Worm (Caenorhabditis elegans) whole organism, L1 larva: Measurements from ENCODE around the gene ceh-32.

ENCODE experiments used
- F16B12.6 ChIP-seq: fragments of 150-350 bp; optimal IDR thresholded peaks from 2 replicates; lab custom pipeline; 2014; ENCODE audit warnings: missing biosample characterization, missing genetic modification characterization
- ama-1 ChIP-seq: fragments of 150-350 bp; optimal IDR thresholded peaks from 2 replicates; lab custom pipeline; 2014
- ceh-82 ChIP-seq, 3 experiments: fragments of 150-350 bp in 1 of 3; sonication (generic microtip) in 2 of 3; optimal IDR thresholded peaks; 2 replicates each; lab custom pipeline; 2014 to 2017; ENCODE audit warnings: missing biosample characterization in 3 of 3, missing genetic modification characterization in 3 of 3
- ces-1 ChIP-seq: fragments of 150-350 bp; optimal IDR thresholded peaks from 2 replicates; lab custom pipeline; 2014; ENCODE audit warnings: missing biosample characterization, missing genetic modification reagents, missing genetic modification characterization
- hlh-17 ChIP-seq: fragments of 200-800 bp; sonication (Bioruptor generic); optimal IDR thresholded peaks from 2 replicates; lab custom pipeline; 2018; ENCODE audit warnings: missing genetic modification characterization, mild to moderate bottlenecking, missing compliant biosample characterization, moderate library complexity, borderline replicate concordance
- lin-13 ChIP-seq: fragments of 150-350 bp; optimal IDR thresholded peaks from 2 replicates; lab custom pipeline; 2014; ENCODE audit warnings: missing biosample characterization, missing genetic modification reagents, missing genetic modification characterization
- lin-15B ChIP-seq: fragments of 150-350 bp; sonication (generic microtip); optimal IDR thresholded peaks from 3 replicates; lab custom pipeline; 2014; ENCODE audit warnings: missing biosample characterization, missing genetic modification characterization
- nhr-76 ChIP-seq: sonication (generic microtip); optimal IDR thresholded peaks from 2 replicates; lab custom pipeline; 2017; ENCODE audit warnings: missing biosample characterization, missing genetic modification characterization
- nhr-77 ChIP-seq: fragments of 150-350 bp; optimal IDR thresholded peaks from 2 replicates; lab custom pipeline; 2014; ENCODE audit warnings: missing biosample characterization, missing genetic modification characterization

DNA sequence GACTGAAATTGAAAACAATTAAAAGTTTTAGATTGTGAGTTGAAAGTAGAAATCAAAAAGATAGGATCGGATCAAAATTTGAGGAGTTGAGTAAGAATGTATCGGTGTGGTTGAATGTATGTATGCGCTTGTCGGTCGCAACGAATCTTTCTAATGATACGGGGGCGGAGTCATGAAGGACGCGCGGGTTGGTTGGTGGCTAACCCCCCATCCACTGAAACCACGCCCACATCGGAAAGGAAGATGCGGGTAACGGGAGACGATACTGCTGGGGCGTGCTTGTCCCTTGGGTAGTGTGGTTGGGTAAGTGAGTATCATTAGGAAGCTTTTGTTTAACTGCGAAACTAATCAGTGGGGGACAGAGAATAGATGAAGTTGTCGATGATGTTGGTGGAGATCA lies at the start of gene ceh-32:
- TF ChIP-seq hlh-17 (GFP tag; lab: Kevin White, UChicago) (no peak), lin-13 (GFP tag; lab: Kevin White, UChicago) (no peak), nhr-77 (tag; lab: Kevin White, UChicago) (no peak), ceh-82 (tag; optimal IDR thresholded peaks at IDR 0.05; lab: Kevin White, UChicago) (no peak), F16B12.6 (tag; lab: Kevin White, UChicago) (no peak), ces-1 (no peak), ama-1 (no peak), lin-15B (tag; lab: Kevin White, UChicago) (no peak), nhr-76 (tag; lab: Kevin White, UChicago) (no peak)
